Worm (Caenorhabditis elegans): ENCODE data around the gene R13A5.7.

R13A5.7 gene

DNA sequence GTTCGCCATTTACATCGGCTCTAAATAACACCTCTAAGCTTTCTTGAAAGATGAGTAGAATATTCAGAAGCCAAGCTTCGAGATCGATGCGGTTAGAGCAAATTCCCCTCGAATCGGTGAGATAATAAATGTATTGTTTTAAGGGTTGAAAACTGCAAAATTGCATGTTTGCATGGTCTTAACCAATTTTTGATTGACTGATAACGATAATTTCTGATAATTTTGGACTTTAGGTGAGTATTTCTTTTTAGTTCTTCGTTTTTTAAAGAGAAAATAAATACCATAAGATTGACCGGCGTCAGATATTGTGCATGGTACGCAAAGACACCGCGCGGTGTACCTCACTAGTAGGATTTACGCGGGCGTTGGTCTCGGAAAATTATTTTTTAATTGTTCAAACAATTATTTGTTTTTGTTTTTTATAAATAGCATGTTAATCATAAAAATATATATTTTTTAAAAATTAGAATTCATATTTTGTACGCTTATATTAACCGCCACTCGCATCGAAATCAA lies 14.3 kb upstream of the R13A5.7 start, which contains the start of gene cup-5 (continued):
- peak; percentile 90 for TF ChIP-seq athp-1 (tag; optimal IDR thresholded peaks at IDR 0.05)
- TF ChIP-seq lin-54 (GFP tag; optimal IDR thresholded peaks at IDR 0.05), result peak; percentile 26
- TF ChIP-seq hlh-26 (GFP tag; conservative IDR thresholded peaks at IDR 0.05), result no peak
- peak; percentile 45; the same call in 1 of the 2 replicates for TF ChIP-seq F33H1.4 (GFP tag; IDR thresholded peaks at IDR 0.05)
- no peak for TF ChIP-seq ztf-25 (GFP tag; IDR thresholded peaks at IDR 0.05)
- peak; percentile 45; the same call in 1 of the 2 replicates for TF ChIP-seq D2030.7 (GFP tag; IDR thresholded peaks at IDR 0.05)
- no peak for TF ChIP-seq B0035.1 (tag; optimal IDR thresholded peaks at IDR 0.05)
- TF ChIP-seq madf-8 (GFP tag; conservative IDR thresholded peaks at IDR 0.05), result peak; percentile 48
- TF ChIP-seq lsl-1 (GFP tag; optimal IDR thresholded peaks at IDR 0.05), result peak; percentile 81
- 0 out of 2 replicates have a peak, but pooled peaks have one; percentile 27 for TF ChIP-seq attf-3 (GFP tag; conservative IDR thresholded peaks at IDR 0.05)

DNA sequence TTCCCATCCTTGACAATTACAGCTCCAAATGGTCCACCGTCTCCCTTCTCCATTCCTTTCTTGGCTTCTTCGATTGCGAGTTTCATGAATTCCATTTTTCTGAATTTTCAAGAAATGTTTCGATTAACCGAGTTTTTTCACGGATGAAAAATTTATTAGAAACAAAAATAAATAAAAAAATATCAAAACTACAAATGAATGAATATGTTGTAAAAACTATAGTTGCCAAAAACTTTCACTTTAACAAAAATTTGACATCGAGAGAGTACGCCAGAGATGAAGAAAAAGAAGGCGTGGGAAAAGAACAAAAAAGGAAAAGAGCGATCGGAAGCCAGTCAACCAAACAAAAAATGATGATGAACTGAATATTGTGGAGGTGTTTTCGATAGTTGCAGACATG lies 13.0 kb upstream of the R13A5.7 start, which contains the start of gene R13A5.10:
TSS of gene R13A5.10 (minus strand) at position 101 of the 400 bp plus-strand sequence.
- TF ChIP-seq egrh-3 (GFP tag; IDR thresholded peaks at IDR 0.05) (no peak), hrde-1 (tag; optimal IDR thresholded peaks at IDR 0.05; ENCODE audit: borderline replicate concordance) (no peak), chd-7 (tag; optimal IDR thresholded peaks at IDR 0.05) (no peak), tbp1 (GFP tag; optimal IDR thresholded peaks at IDR 0.05) (no peak), ceh-58 (GFP tag; IDR thresholded peaks at IDR 0.05) (no peak), F39B2.1 (GFP tag; IDR thresholded peaks at IDR 0.05) (no peak), nhr-80 (tag; optimal IDR thresholded peaks at IDR 0.05) (no peak), nhr-90 (tag; optimal IDR thresholded peaks at IDR 0.05) (no peak), F33H1.4 (GFP tag; IDR thresholded peaks at IDR 0.05) (no peak), unc-62 (GFP tag; optimal IDR thresholded peaks at IDR 0.05) (no peak)

DNA sequence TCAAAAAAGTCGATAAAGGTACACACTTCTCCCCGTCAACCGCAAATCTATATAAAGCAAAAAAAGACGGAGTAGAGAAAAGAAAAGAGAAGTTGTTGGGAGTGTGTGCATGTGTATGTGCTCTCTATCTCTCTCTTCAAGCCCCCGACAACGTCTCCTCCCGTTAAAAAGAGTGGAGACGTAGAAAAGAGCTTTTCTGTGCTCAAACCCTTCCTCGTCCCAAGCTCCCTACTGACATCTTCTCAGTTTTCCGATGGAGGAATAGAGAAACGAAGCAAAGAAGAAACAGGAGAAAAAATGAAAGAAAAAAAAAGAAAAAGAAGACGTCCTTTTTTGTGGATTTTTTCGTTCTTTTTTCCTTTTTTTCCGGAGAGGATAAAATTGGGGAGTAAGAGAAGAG lies 10.7 kb upstream of the R13A5.7 start:
- TF ChIP-seq lin-35 (GFP tag; optimal IDR thresholded peaks at IDR 0.05) (peak in 1 of 3 experiments; percentile 12), nhr-27 (tag; optimal IDR thresholded peaks at IDR 0.05) (no peak), attf-3 (GFP tag; conservative IDR thresholded peaks at IDR 0.05) (no peak), fkh-3 (tag; optimal IDR thresholded peaks at IDR 0.05) (no peak), K12H6.12 (tag; optimal IDR thresholded peaks at IDR 0.05) (peak; percentile 6), cebp-1 (GFP tag; IDR thresholded peaks at IDR 0.05) (no peak), cebp-1 (tag; optimal IDR thresholded peaks at IDR 0.05) (peak; percentile 11)

DNA sequence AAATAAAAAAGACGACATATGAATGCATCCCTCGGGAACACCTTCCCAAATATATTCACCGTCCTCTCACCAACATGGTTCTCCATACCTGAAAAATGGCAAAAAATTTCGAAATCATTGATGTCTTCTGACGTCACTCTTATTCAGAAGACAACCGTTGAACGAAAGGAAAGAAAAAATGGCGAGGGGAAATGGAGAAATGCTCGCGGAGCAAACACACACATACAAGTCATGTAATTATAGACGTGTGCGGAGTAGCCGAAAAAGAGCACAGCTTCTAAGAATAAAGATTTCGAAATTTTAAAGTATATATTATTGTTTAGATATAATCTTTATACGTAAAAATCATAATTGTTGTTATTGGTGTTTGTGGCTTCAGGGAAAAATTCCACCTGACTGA lies 9.4 kb upstream of the R13A5.7 start, which contains the start of gene mfsd-6:
TSS of gene mfsd-6 (minus strand) at position 88 of the 400 bp plus-strand sequence.
- TF ChIP-seq pbrm-1 (GFP tag; IDR thresholded peaks at IDR 0.05), result no peak
- TF ChIP-seq cebp-1 (GFP tag; IDR thresholded peaks at IDR 0.05), result no peak
- TF ChIP-seq cebp-1 (tag; optimal IDR thresholded peaks at IDR 0.05), result peak; percentile 55
- no peak for TF ChIP-seq F57C9.4 (tag; optimal IDR thresholded peaks at IDR 0.05)
- TF ChIP-seq tlf-1 (GFP tag; optimal IDR thresholded peaks at IDR 0.05), result no peak

DNA sequence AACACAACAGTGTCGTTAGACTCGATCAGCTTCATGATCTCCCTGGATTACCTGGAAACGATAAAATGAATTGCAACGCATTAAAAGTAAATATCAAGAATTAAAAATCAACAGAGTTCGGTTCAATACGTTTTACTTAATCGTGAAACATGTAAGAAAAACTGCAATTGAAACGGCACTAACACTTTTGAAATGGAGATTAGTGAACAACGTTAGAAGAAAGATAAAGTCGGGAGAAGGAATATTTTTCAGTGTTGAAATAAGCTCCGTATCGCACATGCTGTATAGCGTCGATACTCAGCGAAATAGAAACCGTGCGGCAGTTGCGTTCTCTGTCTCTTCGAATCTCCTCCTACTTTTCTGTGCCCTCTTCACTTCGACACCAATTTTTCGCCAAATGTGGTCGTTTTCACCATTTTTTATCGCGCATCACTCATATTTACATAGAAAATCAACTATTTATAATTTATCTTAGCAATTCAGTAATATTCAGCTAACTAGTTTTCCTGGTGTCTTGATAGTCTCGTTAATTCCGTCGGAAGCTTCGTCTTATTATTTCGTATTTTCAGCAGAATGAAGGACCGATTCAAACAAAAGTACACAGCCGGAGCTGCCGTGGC lies 3.0 kb upstream of the R13A5.7 start, which contains the start of the genes rpl-9 and lpd-7:
TSS of gene rpl-9 (minus strand) at position 51 of the 620 bp plus-strand sequence.
TSS of gene lpd-7 (plus strand) at position 570 of the 620 bp plus-strand sequence.
- TF ChIP-seq mxl-1 (tag; optimal IDR thresholded peaks at IDR 0.05) (no peak), nfya-1 (tag; optimal IDR thresholded peaks at IDR 0.05; ENCODE audit: borderline replicate concordance, insufficient read depth) (no peak), ama-1 (optimal IDR thresholded peaks at IDR 0.05) (no peak), ama-1 (GFP tag; optimal IDR thresholded peaks at IDR 0.05) (no peak), ztf-25 (GFP tag; IDR thresholded peaks at IDR 0.05) (no peak), nhr-27 (tag; optimal IDR thresholded peaks at IDR 0.05) (no peak), ztf-22 (GFP tag; optimal IDR thresholded peaks at IDR 0.05) (no peak), rpc-1 (optimal IDR thresholded peaks at IDR 0.05) (no peak), rpc-1 (tag; optimal IDR thresholded peaks at IDR 0.05) (no peak), ekl-4 (GFP tag; IDR thresholded peaks at IDR 0.05) (no peak), nfya-2 (GFP tag; IDR thresholded peaks at IDR 0.05) (no peak), efl-1 (GFP tag; optimal IDR thresholded peaks at IDR 0.05) (no peak), ztf-26 (tag; optimal IDR thresholded peaks at IDR 0.05) (no peak), cebp-2 (GFP tag; IDR thresholded peaks at IDR 0.05) (no peak), madf-6 (GFP tag; IDR thresholded peaks at IDR 0.05) (peak; percentile 15; the same call in 1 of the 2 replicates), B0019.2 (GFP tag; conservative IDR thresholded peaks at IDR 0.05) (no peak), rec-8 (tag; optimal IDR thresholded peaks at IDR 0.05) (no peak)
